Comparison of ENCODE assay signal across 5 worm cellular contexts in genomic region chrIII:2239587-2240144, ce11.
A peak's percentile ranks its signal among the peaks of the same experiment; 100 is the strongest.
TF ChIP-seq lines count a peak whose summit lies in the region.

TSS of gene C39B5.10 (minus strand) at chrIII:2239637.

TF ChIP-seq in whole organism, L1 larva, 84 proteins besides CTCF, POLR2A, EP300 and RAD21:
- no peak for TF ChIP-seq alr-1 (tag; optimal IDR thresholded peaks at IDR 0.05; lab: Kevin White, UChicago; ENCODE audit: borderline replicate concordance)
- no peak for TF ChIP-seq vab-15 (tag; optimal IDR thresholded peaks at IDR 0.05; lab: Kevin White, UChicago)
- no peak for TF ChIP-seq sptf-1 (tag; optimal IDR thresholded peaks at IDR 0.05; lab: Kevin White, UChicago)
- no peak for TF ChIP-seq ztf-11 (tag; optimal IDR thresholded peaks at IDR 0.05; lab: Kevin White, UChicago)
- TF ChIP-seq jun-1 (tag; optimal IDR thresholded peaks at IDR 0.05; lab: Kevin White, UChicago) = peak; percentile 7
- TF ChIP-seq elt-2 (tag; optimal IDR thresholded peaks at IDR 0.05; lab: Kevin White, UChicago) = peak; percentile 91
- TF ChIP-seq F16B12.6 (tag; optimal IDR thresholded peaks at IDR 0.05; lab: Kevin White, UChicago) = no peak
- TF ChIP-seq pqm-1 (tag; optimal IDR thresholded peaks at IDR 0.05; lab: Kevin White, UChicago) = peak; percentile 72
- TF ChIP-seq tlp-1 (tag; optimal IDR thresholded peaks at IDR 0.05; lab: Kevin White, UChicago) = peak; percentile 12

TF ChIP-seq in whole organism, L2 larva, 48 proteins besides CTCF, POLR2A, EP300 and RAD21:
- TF ChIP-seq fos-1 (tag; optimal IDR thresholded peaks at IDR 0.05; lab: Kevin White, UChicago) = peak; percentile 89
- no peak for TF ChIP-seq ama-1 (optimal IDR thresholded peaks at IDR 0.05; lab: Kevin White, UChicago)
- TF ChIP-seq ZK546.5 (tag; optimal IDR thresholded peaks at IDR 0.05; lab: Kevin White, UChicago) = no peak

TF ChIP-seq in whole organism, L3 larva, 47 proteins besides CTCF, POLR2A, EP300 and RAD21:
- TF ChIP-seq hmg-11 (tag; optimal IDR thresholded peaks at IDR 0.05; lab: Kevin White, UChicago) (no peak), jun-1 (tag; optimal IDR thresholded peaks at IDR 0.05; lab: Kevin White, UChicago) (peak; percentile 35), zag-1 (tag; optimal IDR thresholded peaks at IDR 0.05; lab: Kevin White, UChicago) (no peak), fkh-2 (tag; optimal IDR thresholded peaks at IDR 0.05; lab: Kevin White, UChicago) (no peak), ceh-28 (tag; optimal IDR thresholded peaks at IDR 0.05; lab: Kevin White, UChicago) (no peak), pqm-1 (tag; optimal IDR thresholded peaks at IDR 0.05; lab: Kevin White, UChicago) (peak; percentile 79), ceh-82 (tag; optimal IDR thresholded peaks at IDR 0.05; lab: Kevin White, UChicago) (no peak), elt-2 (tag; optimal IDR thresholded peaks at IDR 0.05; lab: Kevin White, UChicago) (peak; percentile 93)

TF ChIP-seq in whole organism, L4 larva, 104 proteins besides CTCF, POLR2A, EP300 and RAD21:
- TF ChIP-seq hlh-11 (tag; optimal IDR thresholded peaks at IDR 0.05; lab: Kevin White, UChicago) = no peak
- no peak for TF ChIP-seq pha-4 (GFP tag; IDR thresholded peaks at IDR 0.05; lab: Robert Waterston, UW)
- no peak for TF ChIP-seq pha-4 (tag; optimal IDR thresholded peaks at IDR 0.05; lab: Kevin White, UChicago)
- no peak for TF ChIP-seq ceh-20 (GFP tag; IDR thresholded peaks at IDR 0.05; lab: Robert Waterston, UW)
- no peak for TF ChIP-seq Y105C5A.15 (GFP tag; IDR thresholded peaks at IDR 0.05; lab: Robert Waterston, UW)
- no peak for TF ChIP-seq T20F7.1 (GFP tag; optimal IDR thresholded peaks at IDR 0.05; lab: Kevin White, UChicago)
- TF ChIP-seq php-3 (GFP tag; IDR thresholded peaks at IDR 0.05; lab: Robert Waterston, UW) = no peak
- TF ChIP-seq F10B5.3 (tag; optimal IDR thresholded peaks at IDR 0.05; lab: Kevin White, UChicago) = no peak
- TF ChIP-seq unc-62 (GFP tag; optimal IDR thresholded peaks at IDR 0.05 in 1 of 2; lab: Kevin White, UChicago) = peak in 1 of 2 experiments; percentile 66
- TF ChIP-seq unc-62 (tag; optimal IDR thresholded peaks at IDR 0.05; lab: Kevin White, UChicago) = no peak
- TF ChIP-seq lsy-2 (tag; optimal IDR thresholded peaks at IDR 0.05; lab: Kevin White, UChicago) = no peak
- peak; percentile 39 for TF ChIP-seq nhr-28 (tag; optimal IDR thresholded peaks at IDR 0.05; lab: Kevin White, UChicago)
- no peak for TF ChIP-seq arid-1 (GFP tag; conservative IDR thresholded peaks at IDR 0.05; lab: Robert Waterston, UW)
- no peak for TF ChIP-seq hlh-30 (tag; optimal IDR thresholded peaks at IDR 0.05; lab: Kevin White, UChicago; ENCODE audit: insufficient read depth)
- no peak for TF ChIP-seq nhr-77 (tag; optimal IDR thresholded peaks at IDR 0.05; lab: Kevin White, UChicago)
- TF ChIP-seq jun-1 (tag; optimal IDR thresholded peaks at IDR 0.05; lab: Kevin White, UChicago) = no peak
- TF ChIP-seq madf-9 (GFP tag; conservative IDR thresholded peaks at IDR 0.05; lab: Robert Waterston, UW) = no peak
- peak; percentile 2 for TF ChIP-seq mxl-3 (GFP tag; optimal IDR thresholded peaks at IDR 0.05; lab: Kevin White, UChicago)
- TF ChIP-seq daf-19 (GFP tag; conservative IDR thresholded peaks at IDR 0.05; lab: Robert Waterston, UW) = no peak
- no peak for TF ChIP-seq hif-1 (tag; optimal IDR thresholded peaks at IDR 0.05; lab: Kevin White, UChicago)
- peak; percentile 55 for TF ChIP-seq dmd-6 (GFP tag; IDR thresholded peaks at IDR 0.05; lab: Robert Waterston, UW)
- no peak for TF ChIP-seq Y48G9A.11 (GFP tag; IDR thresholded peaks at IDR 0.05; lab: Robert Waterston, UW)
- no peak for TF ChIP-seq egl-43 (GFP tag; IDR thresholded peaks at IDR 0.05; lab: Robert Waterston, UW)
- no peak for TF ChIP-seq lin-29 (GFP tag; IDR thresholded peaks at IDR 0.05; lab: Robert Waterston, UW)
- no peak for TF ChIP-seq lin-1 (GFP tag; IDR thresholded peaks at IDR 0.05; lab: Robert Waterston, UW)
- no peak for TF ChIP-seq nhr-48 (tag; optimal IDR thresholded peaks at IDR 0.05; lab: Kevin White, UChicago)
- TF ChIP-seq Y5F2A.4 (GFP tag; optimal IDR thresholded peaks at IDR 0.05; lab: Kevin White, UChicago) = no peak
- no peak for TF ChIP-seq ztf-7 (tag; optimal IDR thresholded peaks at IDR 0.05; lab: Kevin White, UChicago)
- no peak for TF ChIP-seq nhr-11 (tag; optimal IDR thresholded peaks at IDR 0.05; lab: Kevin White, UChicago)
- no peak for TF ChIP-seq zip-2 (tag; optimal IDR thresholded peaks at IDR 0.05; lab: Kevin White, UChicago)
- TF ChIP-seq pqm-1 (tag; optimal IDR thresholded peaks at IDR 0.05; lab: Kevin White, UChicago) = peak; percentile 89
- no peak for TF ChIP-seq ceh-82 (tag; optimal IDR thresholded peaks at IDR 0.05; lab: Kevin White, UChicago)
TF ChIP-seq in whole organism, L4 larva: peak in this region for 5.

TF ChIP-seq in whole organism, late embryonic, 69 proteins besides CTCF, POLR2A, EP300 and RAD21:
- TF ChIP-seq sdc-2 (tag; optimal IDR thresholded peaks at IDR 0.05; lab: Kevin White, UChicago) (no peak), elt-2 (tag; optimal IDR thresholded peaks at IDR 0.05; lab: Kevin White, UChicago) (peak; percentile 13)
TF ChIP-seq in whole organism, late embryonic: peak in this region for 1.

Comparison
In these comparisons a context has a peak if more than half of its experiments do, and no peak if none do; other contexts are left out.
1. Of the 29 proteins assayed by ChIP-seq in both whole organism, L4 larva and whole organism, L1 larva: peak only in whole organism, L4 larva: nhr-28; only in whole organism, L1 larva: jun-1; in both: pqm-1; in neither: 25; mixed calls (peak in some experiments, not most) for 1.